Worm (Caenorhabditis elegans) whole organism, L4 larva: ENCODE results near the gene unc-17.

Experiments
- F10B5.3 ChIP-seq: sonication (generic microtip); optimal IDR thresholded peaks from 2 replicates; lab custom pipeline; 2016; ENCODE audit warnings: mild to moderate bottlenecking, missing genetic modification characterization, missing compliant biosample characterization
- F37D6.2 ChIP-seq: sonication (generic microtip); optimal IDR thresholded peaks from 2 replicates; lab custom pipeline; 2016; ENCODE audit warnings: mild to moderate bottlenecking, missing genetic modification characterization, missing compliant biosample characterization
- F49E8.2 ChIP-seq: sonication (generic microtip); optimal IDR thresholded peaks from 2 replicates; lab custom pipeline; 2016; ENCODE audit warnings: missing compliant biosample characterization, mild to moderate bottlenecking, missing genetic modification characterization, borderline replicate concordance
- Y105C5A.15 ChIP-seq: fragments of 200-800 bp; sonication (Bioruptor generic); IDR thresholded peaks from 2 replicates; pipeline ENCODE4 v1.3.6; 2022; ENCODE audit warnings: missing genetic modification characterization, missing compliant biosample characterization
- Y5F2A.4 ChIP-seq: fragments of 200-800 bp; sonication (Bioruptor generic); optimal IDR thresholded peaks from 2 replicates; lab custom pipeline; 2018; ENCODE audit warnings: mild to moderate bottlenecking, missing genetic modification characterization, missing compliant biosample characterization
- Y75B8A.6 ChIP-seq: fragments of 200-800 bp; sonication (Bioruptor generic); IDR thresholded peaks from 2 replicates; pipeline ENCODE4 v1.3.6; 2022; ENCODE audit warnings: missing genetic modification reagents, missing genetic modification characterization, missing compliant biosample characterization
- arid-1 ChIP-seq: fragments of 200-800 bp; sonication (Bioruptor generic); conservative IDR thresholded peaks from 2 replicates; pipeline ENCODE4 v1.3.6; 2022; ENCODE audit warnings: missing genetic modification reagents, missing genetic modification characterization, missing compliant biosample characterization
- ceh-20 ChIP-seq: fragments of 200-800 bp; sonication (Bioruptor generic); IDR thresholded peaks from 2 replicates; pipeline ENCODE4 v1.3.6; 2022; ENCODE audit warnings: missing genetic modification reagents, missing genetic modification characterization, missing compliant biosample characterization
- ceh-28 ChIP-seq: fragments of 150-350 bp; optimal IDR thresholded peaks from 2 replicates; lab custom pipeline; 2014; ENCODE audit warnings: missing biosample characterization, missing genetic modification reagents, missing genetic modification characterization
- cey-2 ChIP-seq: sonication (generic microtip); optimal IDR thresholded peaks from 3 replicates; lab custom pipeline; 2017; ENCODE audit warnings: missing genetic modification characterization, mild to moderate bottlenecking, missing compliant biosample characterization, antibody characterized with exemption, borderline replicate concordance; ENCODE audit not compliant: insufficient read depth
- ctbp-1 ChIP-seq: fragments of 200-800 bp; sonication (Bioruptor generic); IDR thresholded peaks from 2 replicates; pipeline ENCODE4 v1.3.6; 2022; ENCODE audit warnings: missing genetic modification reagents, missing genetic modification characterization, missing compliant biosample characterization
- daf-16 ChIP-seq, 3 experiments: sonication (generic microtip); optimal IDR thresholded peaks; 2 replicates each; lab custom pipeline; 2016 to 2017; ENCODE audit warnings: missing genetic modification characterization in 3 of 3, missing genetic modification reagents in 3 of 3, mild to moderate bottlenecking in 2 of 3, missing compliant biosample characterization in 2 of 3, missing biosample characterization in 1 of 3, moderate library complexity in 1 of 3
- daf-19 ChIP-seq: fragments of 200-800 bp; sonication (Bioruptor generic); conservative IDR thresholded peaks from 2 replicates; pipeline ENCODE4 v1.3.6; 2022; ENCODE audit warnings: missing genetic modification characterization, missing compliant biosample characterization
- dmd-6 ChIP-seq: fragments of 200-800 bp; sonication (Bioruptor generic); IDR thresholded peaks from 2 replicates; pipeline ENCODE4 v1.3.6; 2022; ENCODE audit warnings: missing genetic modification reagents, missing genetic modification characterization, missing compliant biosample characterization
- dve-1 ChIP-seq: sonication (generic microtip); optimal IDR thresholded peaks from 2 replicates; lab custom pipeline; 2017; ENCODE audit warnings: antibody characterized with exemption, mild to moderate bottlenecking, missing genetic modification characterization, missing compliant biosample characterization; ENCODE audit not compliant: insufficient read depth
- fkh-10 ChIP-seq: fragments of 150-350 bp; optimal IDR thresholded peaks from 2 replicates; lab custom pipeline; 2014; ENCODE audit warnings: missing biosample characterization, missing genetic modification reagents, missing genetic modification characterization
- fos-1 ChIP-seq: fragments of 150-350 bp; optimal IDR thresholded peaks from 2 replicates; lab custom pipeline; 2014; ENCODE audit warnings: missing biosample characterization, missing genetic modification characterization
- hif-1 ChIP-seq, 2 experiments: sonication (generic microtip); optimal IDR thresholded peaks; 2 replicates each; lab custom pipeline; 2016 to 2017; ENCODE audit warnings: missing compliant biosample characterization in 2 of 2, missing genetic modification characterization in 2 of 2, missing genetic modification reagents in 2 of 2, missing genotype in 2 of 2, mild to moderate bottlenecking in 1 of 2
- hlh-11 ChIP-seq: fragments of 200-800 bp; sonication (Bioruptor generic); optimal IDR thresholded peaks from 2 replicates; lab custom pipeline; 2018; ENCODE audit warnings: mild to moderate bottlenecking, missing genetic modification characterization, missing compliant biosample characterization
- hlh-30 ChIP-seq: sonication (generic microtip); optimal IDR thresholded peaks from 2 replicates; lab custom pipeline; 2017; ENCODE audit warnings: antibody characterized with exemption, mild to moderate bottlenecking, missing genetic modification characterization, missing compliant biosample characterization; ENCODE audit not compliant: insufficient read depth
- lin-13 ChIP-seq: fragments of 150-350 bp; optimal IDR thresholded peaks from 2 replicates; lab custom pipeline; 2014; ENCODE audit warnings: missing biosample characterization, missing genetic modification reagents, missing genetic modification characterization
- lin-15B ChIP-seq: fragments of 150-350 bp; sonication (generic microtip); optimal IDR thresholded peaks from 3 replicates; lab custom pipeline; 2014; ENCODE audit warnings: missing biosample characterization, missing genetic modification characterization
- lin-38 ChIP-seq: fragments of 200-800 bp; sonication (Bioruptor generic); IDR thresholded peaks from 2 replicates; pipeline ENCODE4 v1.3.6; 2022; ENCODE audit warnings: missing genetic modification reagents, missing genetic modification characterization, missing compliant biosample characterization
- lin-39 ChIP-seq: fragments of 150-350 bp; optimal IDR thresholded peaks from 2 replicates; lab custom pipeline; 2014; ENCODE audit warnings: missing biosample characterization, missing genetic modification reagents, missing genetic modification characterization
- lir-3 ChIP-seq: sonication (generic microtip); optimal IDR thresholded peaks from 2 replicates; lab custom pipeline; 2016; ENCODE audit warnings: mild to moderate bottlenecking, missing genetic modification characterization, missing compliant biosample characterization
- lsy-2 ChIP-seq, 2 experiments: fragments of 150-350 bp in 1 of 2; sonication (generic microtip) in 1 of 2; optimal IDR thresholded peaks; 2 replicates each; lab custom pipeline; 2014 to 2017; ENCODE audit warnings: missing biosample characterization in 2 of 2, missing genetic modification characterization in 2 of 2
- mdl-1 ChIP-seq, 2 experiments: fragments of 150-350 bp in 1 of 2; sonication (generic microtip) in 1 of 2; optimal IDR thresholded peaks; 2 replicates each; lab custom pipeline; 2014 to 2017; ENCODE audit warnings: missing biosample characterization in 2 of 2, missing genetic modification characterization in 2 of 2
- mep-1 ChIP-seq: fragments of 150-350 bp; sonication (generic microtip); optimal IDR thresholded peaks from 3 replicates; lab custom pipeline; 2014; ENCODE audit warnings: missing biosample characterization, missing genetic modification characterization
- mes-2 ChIP-seq: sonication (generic microtip); optimal IDR thresholded peaks from 2 replicates; lab custom pipeline; 2016; ENCODE audit warnings: missing genotype, mild to moderate bottlenecking, missing genetic modification characterization, missing compliant biosample characterization; ENCODE audit not compliant: poor library complexity, severe bottlenecking
- mxl-2 ChIP-seq: fragments of 200-800 bp; sonication (Bioruptor generic); conservative IDR thresholded peaks from 2 replicates; pipeline ENCODE4 v1.3.6; 2022; ENCODE audit warnings: missing genetic modification reagents, missing genetic modification characterization, missing compliant biosample characterization
- mxl-3 ChIP-seq: fragments of 200-800 bp; sonication (Bioruptor generic); optimal IDR thresholded peaks from 2 replicates; lab custom pipeline; 2018; ENCODE audit warnings: mild to moderate bottlenecking, missing genetic modification characterization, missing compliant biosample characterization
- nhr-10 ChIP-seq: fragments of 150-350 bp; optimal IDR thresholded peaks from 2 replicates; lab custom pipeline; 2014; ENCODE audit warnings: missing biosample characterization, missing genetic modification characterization
- nhr-102 ChIP-seq: sonication (generic microtip); optimal IDR thresholded peaks from 2 replicates; lab custom pipeline; 2016; ENCODE audit warnings: mild to moderate bottlenecking, missing genetic modification characterization, moderate library complexity, missing compliant biosample characterization
- nhr-111 ChIP-seq: fragments of 200-800 bp; sonication (Bioruptor generic); optimal IDR thresholded peaks from 2 replicates; lab custom pipeline; 2018; ENCODE audit warnings: mild to moderate bottlenecking, missing genetic modification characterization, missing compliant biosample characterization
- nhr-25 ChIP-seq: sonication (generic microtip); optimal IDR thresholded peaks from 2 replicates; lab custom pipeline; 2017; ENCODE audit warnings: missing genetic modification characterization, mild to moderate bottlenecking, missing compliant biosample characterization, antibody characterized with exemption, moderate library complexity, borderline replicate concordance; ENCODE audit not compliant: insufficient read depth
- nhr-28 ChIP-seq: fragments of 150-350 bp; optimal IDR thresholded peaks from 2 replicates; lab custom pipeline; 2014; ENCODE audit warnings: missing biosample characterization, missing genetic modification characterization
- nhr-42 ChIP-seq: fragments of 200-800 bp; sonication (Bioruptor generic); IDR thresholded peaks from 2 replicates; pipeline ENCODE4 v1.3.6; 2022; ENCODE audit warnings: missing genetic modification characterization, missing compliant biosample characterization
- nhr-48 ChIP-seq: sonication (generic microtip); optimal IDR thresholded peaks from 2 replicates; lab custom pipeline; 2016; ENCODE audit warnings: mild to moderate bottlenecking, missing genetic modification characterization, missing compliant biosample characterization
- pqm-1 ChIP-seq: sonication (generic microtip); optimal IDR thresholded peaks from 2 replicates; lab custom pipeline; 2017; ENCODE audit warnings: missing biosample characterization, missing genetic modification characterization
- rbr-2 ChIP-seq: sonication (generic microtip); optimal IDR thresholded peaks from 2 replicates; lab custom pipeline; 2016; ENCODE audit warnings: missing genotype, missing genetic modification characterization, missing compliant biosample characterization
- snpc-4 ChIP-seq: fragments of 150-350 bp; optimal IDR thresholded peaks from 2 replicates; lab custom pipeline; 2014; ENCODE audit warnings: missing biosample characterization, missing genetic modification characterization
- spr-1 ChIP-seq: sonication (generic microtip); optimal IDR thresholded peaks from 2 replicates; lab custom pipeline; 2016; ENCODE audit warnings: mild to moderate bottlenecking, missing genetic modification characterization, missing compliant biosample characterization
- vab-7 ChIP-seq: fragments of 200-800 bp; sonication (Bioruptor generic); IDR thresholded peaks from 2 replicates; pipeline ENCODE4 v1.3.6; 2022; ENCODE audit warnings: missing genetic modification reagents, missing genetic modification characterization, missing compliant biosample characterization
- zag-1 ChIP-seq: fragments of 150-350 bp; optimal IDR thresholded peaks from 2 replicates; lab custom pipeline; 2014; ENCODE audit warnings: missing biosample characterization, missing genetic modification characterization
- zfp-2 ChIP-seq: sonication (generic microtip); optimal IDR thresholded peaks from 2 replicates; lab custom pipeline; 2016; ENCODE audit warnings: mild to moderate bottlenecking, missing genetic modification characterization, missing compliant biosample characterization
- zip-2 ChIP-seq: fragments of 150-350 bp; optimal IDR thresholded peaks from 2 replicates; lab custom pipeline; 2014; ENCODE audit warnings: missing biosample characterization, missing genetic modification characterization

Gene unc-17

DNA sequence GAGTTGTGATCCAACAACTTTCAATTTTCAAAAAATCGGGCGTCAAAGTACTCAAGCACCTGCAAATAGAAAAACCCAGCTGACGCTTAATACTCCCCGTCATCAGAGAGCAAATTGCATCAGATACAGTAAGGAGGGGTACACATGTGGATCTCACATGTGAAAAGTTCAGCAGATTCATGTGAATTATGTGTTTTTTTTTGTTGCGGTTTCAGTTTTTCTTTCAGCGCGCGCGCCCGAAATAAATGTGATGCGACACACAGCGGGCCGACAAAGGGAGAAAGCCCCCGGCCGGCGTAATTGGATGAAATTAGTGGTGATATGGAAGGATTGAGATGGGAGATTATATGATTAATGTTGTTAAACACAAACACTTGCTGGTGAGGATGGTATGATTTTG lies 27.7 kb upstream of the unc-17 start:
- TF ChIP-seq mdl-1 (tag; optimal IDR thresholded peaks at IDR 0.05; lab: Kevin White, UChicago) (peak in 1 of 2 experiments; percentile 71), daf-16 (GFP tag; optimal IDR thresholded peaks at IDR 0.05; lab: Kevin White, UChicago) (no peak), daf-16 (tag; optimal IDR thresholded peaks at IDR 0.05; lab: Kevin White, UChicago) (peak; percentile 27), daf-19 (GFP tag; lab: Robert Waterston, UW) (no peak), snpc-4 (tag; lab: Kevin White, UChicago) (no peak), vab-7 (GFP tag; lab: Robert Waterston, UW) (no peak), mxl-3 (GFP tag; lab: Kevin White, UChicago) (peak; percentile 59), hlh-11 (tag; lab: Kevin White, UChicago) (peak; percentile 73), ceh-20 (0 out of 2 replicates have a peak, but pooled peaks have one; percentile 38), Y105C5A.15 (GFP tag; lab: Robert Waterston, UW) (no peak), hif-1 (tag; optimal IDR thresholded peaks at IDR 0.05; lab: Kevin White, UChicago) (peak in 1 of 2 experiments; percentile 39), lir-3 (tag; lab: Kevin White, UChicago) (no peak), mxl-2 (GFP tag; lab: Robert Waterston, UW) (peak; percentile 90), spr-1 (peak; percentile 18), hlh-30 (peak; percentile 72), dmd-6 (peak; percentile 60), nhr-48 (tag; lab: Kevin White, UChicago) (peak; percentile 90), nhr-28 (tag; lab: Kevin White, UChicago) (peak; percentile 70), lin-15B (tag; lab: Kevin White, UChicago) (no peak), lin-39 (tag; lab: Kevin White, UChicago) (no peak), arid-1 (GFP tag; lab: Robert Waterston, UW) (no peak), F10B5.3 (tag; lab: Kevin White, UChicago) (no peak), lsy-2 (tag; optimal IDR thresholded peaks at IDR 0.05; lab: Kevin White, UChicago) (peak in 1 of 2 experiments; percentile 21), cey-2 (tag; lab: Kevin White, UChicago) (peak; percentile 8)

- TF ChIP-seq fkh-10 (GFP tag; lab: Kevin White, UChicago) (no peak), mes-2 (no peak), mxl-3 (GFP tag; lab: Kevin White, UChicago) (peak; percentile 91), nhr-25 (tag; lab: Kevin White, UChicago) (no peak), zip-2 (no peak), Y75B8A.6 (GFP tag; lab: Robert Waterston, UW) (no peak), arid-1 (GFP tag; lab: Robert Waterston, UW) (0 out of 2 replicates have a peak, but pooled peaks have one; percentile 28), hif-1 (tag; optimal IDR thresholded peaks at IDR 0.05; lab: Kevin White, UChicago) (peak in 1 of 2 experiments; percentile 43), nhr-111 (GFP tag; lab: Kevin White, UChicago) (no peak), mep-1 (peak; percentile 6), Y5F2A.4 (GFP tag; lab: Kevin White, UChicago) (no peak), F10B5.3 (tag; lab: Kevin White, UChicago) (no peak), lin-13 (GFP tag; lab: Kevin White, UChicago) (peak; percentile 30), F49E8.2 (tag; lab: Kevin White, UChicago) (no peak), ctbp-1 (GFP tag; lab: Robert Waterston, UW) (no peak), nhr-10 (peak; percentile 49), lin-15B (tag; lab: Kevin White, UChicago) (no peak), ceh-28 (tag; lab: Kevin White, UChicago) (no peak), nhr-42 (no peak), zag-1 (tag; lab: Kevin White, UChicago) (no peak), fos-1 (tag; lab: Kevin White, UChicago) (no peak), pqm-1 (no peak), dve-1 (tag; lab: Kevin White, UChicago) (no peak), F37D6.2 (tag; lab: Kevin White, UChicago) (no peak), lir-3 (tag; lab: Kevin White, UChicago) (no peak), zfp-2 (no peak), daf-19 (GFP tag; lab: Robert Waterston, UW) (no peak), nhr-102 (tag; lab: Kevin White, UChicago) (peak; percentile 19), lin-38 (GFP tag; lab: Robert Waterston, UW) (no peak; the same call in 1 of the 2 replicates), ceh-20 (peak; percentile 48; the same call in 1 of the 2 replicates), rbr-2 (tag; lab: Kevin White, UChicago) (no peak)
Observed at ce11 chrIV:3648634-3649240, 24.2 kb upstream of the unc-17 start, which contains the start of gene CC8.2. TSS of gene CC8.2 (minus strand) at chrIV:3648684.
